Fruit fly (Drosophila melanogaster) whole organism, adult: ENCODE results near the gene Tsr1.

Source experiments
- CG12768 ChIP-seq: fragments of 200-800 bp; sonication (Bioruptor generic); optimal IDR thresholded peaks from 2 replicates; lab custom pipeline; 2017; ENCODE audit warnings: missing biosample characterization, missing genetic modification characterization, mild to moderate bottlenecking, moderate library complexity, missing genetic modification reagents
- CG14711 ChIP-seq: fragments of 200-800 bp; sonication (Bioruptor generic); optimal IDR thresholded peaks from 2 replicates; lab custom pipeline; 2018; ENCODE audit warnings: missing biosample characterization, mild to moderate bottlenecking, missing genetic modification characterization, moderate library complexity
- CG5204 ChIP-seq: fragments of 200-800 bp; sonication (Bioruptor generic); optimal IDR thresholded peaks from 2 replicates; lab custom pipeline; 2016; ENCODE audit warnings: missing biosample characterization, missing genetic modification characterization
- CG7101 ChIP-seq: fragments of 200-800 bp; sonication (Bioruptor generic); optimal IDR thresholded peaks from 2 replicates; lab custom pipeline; 2018; ENCODE audit warnings: missing biosample characterization, mild to moderate bottlenecking, missing genetic modification characterization, moderate library complexity
- Clk ChIP-seq: fragments of 200-800 bp; sonication (Bioruptor generic); optimal IDR thresholded peaks from 2 replicates; lab custom pipeline; 2017; ENCODE audit warnings: missing biosample characterization, missing genetic modification characterization
- Crg-1 ChIP-seq: fragments of 200-800 bp; sonication (Bioruptor generic); optimal IDR thresholded peaks from 2 replicates; lab custom pipeline; 2016; ENCODE audit warnings: missing biosample characterization, missing genetic modification characterization
- Hr96 ChIP-seq: fragments of 200-800 bp; sonication (Bioruptor generic); optimal IDR thresholded peaks from 2 replicates; lab custom pipeline; 2016; ENCODE audit warnings: missing biosample characterization, missing genetic modification characterization
- bab1 ChIP-seq: fragments of 200-800 bp; sonication (Bioruptor generic); optimal IDR thresholded peaks from 3 replicates; lab custom pipeline; 2019; ENCODE audit warnings: missing biosample characterization, mild to moderate bottlenecking, missing genetic modification characterization, moderate library complexity
- cic ChIP-seq: fragments of 200-800 bp; sonication (Bioruptor generic); optimal IDR thresholded peaks from 2 replicates; lab custom pipeline; 2017; ENCODE audit warnings: missing biosample characterization, mild to moderate bottlenecking, missing genetic modification characterization, moderate library complexity
- ovo ChIP-seq: fragments of 200-800 bp; sonication (Bioruptor generic); optimal IDR thresholded peaks from 2 replicates; lab custom pipeline; 2016; ENCODE audit warnings: missing biosample characterization, missing genetic modification characterization
- pad ChIP-seq: fragments of 200-800 bp; sonication (Bioruptor generic); optimal IDR thresholded peaks from 3 replicates; lab custom pipeline; 2017; ENCODE audit warnings: missing biosample characterization, missing genetic modification characterization, mild to moderate bottlenecking, moderate library complexity, missing genetic modification reagents
- toe ChIP-seq: fragments of 200-800 bp; sonication (Bioruptor generic); optimal IDR thresholded peaks from 2 replicates; lab custom pipeline; 2016; ENCODE audit warnings: missing biosample characterization, missing genetic modification characterization

dm6 chr3L:21303659-21304058, 31.4 kb upstream of the Tsr1 start:
- no peak for TF ChIP-seq Crg-1
- peak; percentile 42 for TF ChIP-seq CG12768 (GFP tag; lab: Kevin White, UChicago)
- TF ChIP-seq Hr96 (GFP tag; lab: Kevin White, UChicago) = no peak
- TF ChIP-seq toe (GFP tag; lab: Kevin White, UChicago) = no peak
- TF ChIP-seq Clk (GFP tag; lab: Kevin White, UChicago) = no peak
- no peak for TF ChIP-seq CG7101 (tag; lab: Kevin White, UChicago)
- no peak for TF ChIP-seq pad (GFP tag; lab: Kevin White, UChicago)
- TF ChIP-seq ovo (GFP tag; lab: Kevin White, UChicago) = no peak
- TF ChIP-seq CG14711 (tag; lab: Kevin White, UChicago) = no peak
- no peak for TF ChIP-seq bab1
- TF ChIP-seq cic (GFP tag; lab: Kevin White, UChicago) = no peak
- TF ChIP-seq CG5204 (GFP tag; lab: Kevin White, UChicago) = no peak
